Worm (Caenorhabditis elegans) whole organism, midembryonic: ENCODE measurements around the gene ZK1248.11.

ENCODE experiments used
- cog-1 ChIP-seq: sonication (generic microtip); optimal IDR thresholded peaks from 2 replicates; lab custom pipeline; 2016; ENCODE audit warnings: missing genetic modification characterization, missing compliant biosample characterization
- med-1 ChIP-seq: sonication (generic microtip); optimal IDR thresholded peaks from 2 replicates; lab custom pipeline; 2017; ENCODE audit warnings: missing genetic modification characterization, mild to moderate bottlenecking, missing compliant biosample characterization, antibody characterized with exemption, missing genetic modification reagents; ENCODE audit not compliant: insufficient read depth
- ref-1 ChIP-seq: fragments of 200-800 bp; sonication (Bioruptor generic); conservative IDR thresholded peaks from 2 replicates; pipeline ENCODE4 v1.3.6; 2022; ENCODE audit warnings: missing genetic modification reagents, missing genetic modification characterization, missing compliant biosample characterization
- ztf-23 ChIP-seq: fragments of 200-800 bp; sonication (Bioruptor generic); IDR thresholded peaks from 2 replicates; pipeline ENCODE4 v1.3.6; 2022; ENCODE audit warnings: missing genetic modification reagents, missing genetic modification characterization, missing compliant biosample characterization
- ztf-29 ChIP-seq: fragments of 200-800 bp; sonication (Bioruptor generic); IDR thresholded peaks from 2 replicates; pipeline ENCODE4 v1.3.6; 2022; ENCODE audit warnings: missing genetic modification reagents, missing genetic modification characterization, missing compliant biosample characterization

DNA sequence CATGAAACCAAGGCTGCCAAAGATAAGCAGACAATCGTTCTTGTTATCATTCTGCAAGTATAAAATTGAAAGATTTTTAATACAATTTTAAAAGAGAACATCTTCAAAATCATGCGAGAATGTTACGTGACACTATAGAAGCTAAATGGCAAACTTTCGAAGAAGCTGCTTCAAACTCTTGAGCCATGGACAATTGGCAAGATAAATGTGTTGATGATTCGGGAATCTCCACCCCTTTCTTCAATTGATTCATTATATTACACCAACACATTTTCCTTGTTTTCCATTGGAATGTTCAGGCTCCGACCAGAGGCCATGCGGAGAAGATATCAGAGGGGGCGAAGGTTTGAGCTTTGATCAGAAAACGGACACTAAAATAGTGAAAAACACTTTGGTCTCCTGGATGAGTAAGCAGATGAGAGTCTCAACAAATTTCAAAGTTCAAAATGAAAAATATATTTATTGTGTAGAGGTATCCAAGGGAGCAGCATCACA, 12.7 kb upstream of the ZK1248.11 start, which contains the start of gene lec-5:
- TF ChIP-seq cog-1, result no peak
- no peak for TF ChIP-seq ref-1 (GFP tag; lab: Robert Waterston, UW)
- TF ChIP-seq ztf-23 (GFP tag; lab: Robert Waterston, UW), result no peak
- TF ChIP-seq med-1 (GFP tag; lab: Kevin White, UChicago), result no peak
- TF ChIP-seq ztf-29, result no peak
